Worm (Caenorhabditis elegans) whole organism, young adult: ENCODE measurements around the gene Y51H4A.13.
"Not testable (repeated sequence)": the region's sequence is repeated elsewhere in the genome, so short reads cannot be mapped to it uniquely, and the experiment has no call there.

ENCODE experiments used
- B0019.2 ChIP-seq: fragments of 200-800 bp; sonication (Bioruptor generic); conservative IDR thresholded peaks from 2 replicates; pipeline ENCODE4 v1.3.6; 2022; ENCODE audit warnings: missing genetic modification reagents, missing genetic modification characterization, missing compliant biosample characterization
- B0261.1 ChIP-seq: sonication (generic microtip); optimal IDR thresholded peaks from 2 replicates; lab custom pipeline; 2016; ENCODE audit warnings: mild to moderate bottlenecking, missing genetic modification characterization, moderate library complexity, missing compliant biosample characterization
- D2030.7 ChIP-seq: fragments of 200-800 bp; sonication (Bioruptor generic); IDR thresholded peaks from 2 replicates; pipeline ENCODE4 v1.3.6; 2022; ENCODE audit warnings: missing genetic modification reagents, missing genetic modification characterization, missing compliant biosample characterization
- F22D6.2 ChIP-seq: sonication (generic microtip); optimal IDR thresholded peaks from 2 replicates; lab custom pipeline; 2016; ENCODE audit warnings: mild to moderate bottlenecking, missing genetic modification characterization, missing compliant biosample characterization
- F23B12.7 ChIP-seq: sonication (generic microtip); optimal IDR thresholded peaks from 2 replicates; lab custom pipeline; 2017; ENCODE audit warnings: missing genetic modification characterization, mild to moderate bottlenecking, missing compliant biosample characterization, antibody characterized with exemption, moderate library complexity; ENCODE audit not compliant: insufficient read depth
- F49E8.2 ChIP-seq: sonication (generic microtip); optimal IDR thresholded peaks from 3 replicates; lab custom pipeline; 2017; ENCODE audit warnings: missing genetic modification characterization, mild to moderate bottlenecking, missing compliant biosample characterization, antibody characterized with exemption, moderate library complexity; ENCODE audit not compliant: insufficient read depth
- T07F8.4 ChIP-seq: sonication (generic microtip); optimal IDR thresholded peaks from 2 replicates; lab custom pipeline; 2016; ENCODE audit warnings: mild to moderate bottlenecking, missing genetic modification characterization, moderate library complexity, missing compliant biosample characterization
- ZK185.1 ChIP-seq: sonication (generic microtip); optimal IDR thresholded peaks from 2 replicates; lab custom pipeline; 2016; ENCODE audit warnings: mild to moderate bottlenecking, missing genetic modification characterization, missing compliant biosample characterization; ENCODE audit not compliant: poor library complexity, severe bottlenecking
- ama-1 ChIP-seq, 3 experiments: fragments of 150-350 bp in 1 of 3; sonication (generic microtip) in 2 of 3; optimal IDR thresholded peaks; 2 replicates each; lab custom pipeline; 2014 to 2018; ENCODE audit warnings: missing biosample characterization in 2 of 3, missing genetic modification characterization in 2 of 3, missing genetic modification reagents in 2 of 3
- athp-1 ChIP-seq: sonication (generic microtip); optimal IDR thresholded peaks from 2 replicates; lab custom pipeline; 2017; ENCODE audit warnings: mild to moderate bottlenecking, missing genetic modification characterization, missing compliant biosample characterization
- attf-6 ChIP-seq: fragments of 200-800 bp; sonication (Bioruptor generic); IDR thresholded peaks from 2 replicates; pipeline ENCODE4 v1.3.6; 2022; ENCODE audit warnings: missing genetic modification reagents, missing genetic modification characterization, missing compliant biosample characterization
- cebp-1 ChIP-seq, 2 experiments: fragments of 200-800 bp in 1 of 2; sonication (Bioruptor generic) in 1 of 2; sonication (generic microtip) in 1 of 2; IDR thresholded peaks in 1 of 2; optimal IDR thresholded peaks in 1 of 2; 2 replicates each; pipeline versions ENCODE4 v1.3.6 to Lab custom; 2017 to 2022; ENCODE audit warnings: missing compliant biosample characterization in 2 of 2, missing genetic modification characterization in 2 of 2, mild to moderate bottlenecking in 1 of 2, missing genetic modification reagents in 1 of 2, moderate library complexity in 1 of 2
- chd-7 ChIP-seq: sonication (generic microtip); optimal IDR thresholded peaks from 2 replicates; lab custom pipeline; 2016; ENCODE audit warnings: mild to moderate bottlenecking, missing genetic modification characterization, moderate library complexity, missing compliant biosample characterization
- die-1 ChIP-seq: sonication (generic microtip); optimal IDR thresholded peaks from 2 replicates; lab custom pipeline; 2016; ENCODE audit warnings: missing genotype, mild to moderate bottlenecking, missing genetic modification characterization, missing compliant biosample characterization
- dpl-1 ChIP-seq: fragments of 150-350 bp; optimal IDR thresholded peaks from 2 replicates; lab custom pipeline; 2014; ENCODE audit warnings: missing biosample characterization, missing genetic modification reagents, missing genetic modification characterization
- efl-1 ChIP-seq: fragments of 150-350 bp; optimal IDR thresholded peaks from 2 replicates; lab custom pipeline; 2014; ENCODE audit warnings: missing biosample characterization, missing genetic modification reagents, missing genetic modification characterization
- gei-17 ChIP-seq: fragments of 200-800 bp; sonication (Bioruptor generic); optimal IDR thresholded peaks from 2 replicates; lab custom pipeline; 2018; ENCODE audit warnings: mild to moderate bottlenecking, missing genetic modification characterization, missing compliant biosample characterization
- hmg-1.2 ChIP-seq: fragments of 200-800 bp; sonication (Bioruptor generic); IDR thresholded peaks from 2 replicates; pipeline ENCODE4 v1.3.6; 2022; ENCODE audit warnings: missing genetic modification reagents, missing genetic modification characterization, missing compliant biosample characterization
- hsf-1 ChIP-seq: fragments of 200-800 bp; sonication (Bioruptor generic); IDR thresholded peaks from 2 replicates; pipeline ENCODE4 v1.3.6; 2022; ENCODE audit warnings: missing genetic modification reagents, missing genetic modification characterization, missing compliant biosample characterization
- lin-26 ChIP-seq: fragments of 200-800 bp; sonication (Bioruptor generic); IDR thresholded peaks from 2 replicates; pipeline ENCODE4 v1.3.6; 2022; ENCODE audit warnings: missing genetic modification reagents, missing genetic modification characterization, missing compliant biosample characterization
- lsl-1 ChIP-seq: fragments of 200-800 bp; sonication (Bioruptor generic); optimal IDR thresholded peaks from 2 replicates; lab custom pipeline; 2018; ENCODE audit warnings: mild to moderate bottlenecking, missing genetic modification characterization, moderate library complexity, missing compliant biosample characterization
- lsy-27 ChIP-seq: sonication (generic microtip); optimal IDR thresholded peaks from 2 replicates; lab custom pipeline; 2017; ENCODE audit warnings: missing genetic modification characterization, mild to moderate bottlenecking, missing compliant biosample characterization, antibody characterized with exemption, missing genotype, borderline replicate concordance; ENCODE audit not compliant: insufficient read depth
- madf-10 ChIP-seq: sonication (generic microtip); optimal IDR thresholded peaks from 2 replicates; lab custom pipeline; 2016; ENCODE audit warnings: mild to moderate bottlenecking, missing genetic modification characterization, missing compliant biosample characterization
- madf-6 ChIP-seq: fragments of 200-800 bp; sonication (Bioruptor generic); IDR thresholded peaks from 2 replicates; pipeline ENCODE4 v1.3.6; 2022; ENCODE audit warnings: missing genetic modification reagents, missing genetic modification characterization, missing compliant biosample characterization
- mxl-1 ChIP-seq: sonication (generic microtip); optimal IDR thresholded peaks from 2 replicates; lab custom pipeline; 2016; ENCODE audit warnings: missing genetic modification characterization, missing compliant biosample characterization
- pbrm-1 ChIP-seq: fragments of 200-800 bp; sonication (Bioruptor generic); IDR thresholded peaks from 2 replicates; pipeline ENCODE4 v1.3.6; 2022; ENCODE audit warnings: missing genetic modification reagents, missing genetic modification characterization, missing compliant biosample characterization
- pha-4 ChIP-seq: fragments of 150-350 bp; sonication (generic microtip); optimal IDR thresholded peaks from 2 replicates; lab custom pipeline; 2014; ENCODE audit warnings: missing biosample characterization, missing genetic modification reagents, missing genetic modification characterization
- rcor-1 ChIP-seq: fragments of 200-800 bp; sonication (Bioruptor generic); IDR thresholded peaks from 2 replicates; pipeline ENCODE4 v1.3.6; 2022; ENCODE audit warnings: missing genetic modification reagents, missing genetic modification characterization, missing compliant biosample characterization
- rpc-1 ChIP-seq, 2 experiments: fragments of 150-350 bp in 1 of 2; sonication (generic microtip) in 1 of 2; optimal IDR thresholded peaks; 2 replicates each; lab custom pipeline; 2014 to 2018; ENCODE audit warnings: missing biosample characterization in 1 of 2, missing genetic modification characterization in 1 of 2, missing genetic modification reagents in 1 of 2, missing genotype in 1 of 2
- snpc-1.3 ChIP-seq: sonication (generic microtip); optimal IDR thresholded peaks from 2 replicates; lab custom pipeline; 2017; ENCODE audit warnings: missing genetic modification characterization, mild to moderate bottlenecking, missing compliant biosample characterization, antibody characterized with exemption, moderate library complexity, missing genotype, missing genetic modification reagents; ENCODE audit not compliant: insufficient read depth
- snpc-3.4 ChIP-seq: sonication (generic microtip); optimal IDR thresholded peaks from 2 replicates; lab custom pipeline; 2017; ENCODE audit warnings: missing genetic modification characterization, mild to moderate bottlenecking, missing compliant biosample characterization, antibody characterized with exemption, moderate library complexity, missing genotype, missing genetic modification reagents
- snpc-4 ChIP-seq, 5 experiments: fragments of 150-350 bp in 1 of 5; sonication (generic microtip) in 4 of 5; optimal IDR thresholded peaks; 2 replicates each; lab custom pipeline; 2014 to 2018; ENCODE audit warnings: missing genetic modification characterization in 5 of 5, missing biosample characterization in 3 of 5, antibody characterized with exemption in 2 of 5, mild to moderate bottlenecking in 2 of 5, missing compliant biosample characterization in 2 of 5, missing genotype in 2 of 5, moderate library complexity in 2 of 5, missing genetic modification reagents in 1 of 5
- tbp1 ChIP-seq: fragments of 200-800 bp; sonication (Bioruptor generic); optimal IDR thresholded peaks from 2 replicates; lab custom pipeline; 2018; ENCODE audit warnings: mild to moderate bottlenecking, missing genetic modification characterization, missing compliant biosample characterization
- tlf-1 ChIP-seq: fragments of 200-800 bp; sonication (Bioruptor generic); optimal IDR thresholded peaks from 2 replicates; lab custom pipeline; 2018; ENCODE audit warnings: mild to moderate bottlenecking, missing genetic modification characterization, missing compliant biosample characterization
- xnd-1 ChIP-seq: sonication (generic microtip); optimal IDR thresholded peaks from 2 replicates; lab custom pipeline; 2016; ENCODE audit warnings: missing genotype, missing genetic modification reagents, missing genetic modification characterization, missing compliant biosample characterization
- ztf-18 ChIP-seq: sonication (generic microtip); optimal IDR thresholded peaks from 2 replicates; lab custom pipeline; 2016; ENCODE audit warnings: missing genotype, mild to moderate bottlenecking, missing genetic modification characterization, missing compliant biosample characterization
- ztf-25 ChIP-seq: fragments of 200-800 bp; sonication (Bioruptor generic); IDR thresholded peaks from 2 replicates; pipeline ENCODE4 v1.3.6; 2022; ENCODE audit warnings: missing genetic modification reagents, missing genetic modification characterization, missing compliant biosample characterization
- ztf-26 ChIP-seq: sonication (generic microtip); optimal IDR thresholded peaks from 2 replicates; lab custom pipeline; 2017; ENCODE audit warnings: missing genetic modification characterization, missing compliant biosample characterization
- ztf-28 ChIP-seq: fragments of 200-800 bp; sonication (Bioruptor generic); IDR thresholded peaks from 2 replicates; pipeline ENCODE4 v1.3.6; 2022; ENCODE audit warnings: missing genetic modification reagents, missing genetic modification characterization, missing compliant biosample characterization

The Y51H4A.13 gene

ce11 chrIV:16646192-16646544 is at the start of gene Y51H4A.13:
TSS of gene Y51H4A.13 (minus strand) at chrIV:16646373.
- TF ChIP-seq cebp-1 (GFP tag; IDR thresholded peaks at IDR 0.05; lab: Robert Waterston, UW); snpc-4 (GFP tag; optimal IDR thresholded peaks at IDR 0.05; lab: Kevin White, UChicago): not testable (repeated sequence)
- TF ChIP-seq cebp-1 (tag; optimal IDR thresholded peaks at IDR 0.05; lab: Kevin White, UChicago) = peak; percentile 10
- peak; percentile 17; the same call in 1 of the 2 replicates for TF ChIP-seq hmg-1.2 (GFP tag; lab: Robert Waterston, UW)
- peak; percentile 62; the same call in 1 of the 2 replicates for TF ChIP-seq attf-6 (GFP tag; lab: Robert Waterston, UW)
- peak in 1 of 4 experiments; percentile 80 for TF ChIP-seq snpc-4 (tag; optimal IDR thresholded peaks at IDR 0.05; lab: Kevin White, UChicago)

- no peak for TF ChIP-seq chd-7 (tag; lab: Kevin White, UChicago)
- no peak for TF ChIP-seq pha-4 (tag; lab: Kevin White, UChicago)
- no peak for TF ChIP-seq snpc-3.4 (tag; lab: Kevin White, UChicago)
- no peak for TF ChIP-seq hmg-1.2 (GFP tag; lab: Robert Waterston, UW)
These were observed 48.4 kb upstream of the Y51H4A.13 start, which contains the start of gene Y51H4A.941 for ce11 chrIV:16694567-16694966. TSS of gene Y51H4A.941 (minus strand) at chrIV:16694667.

- TF ChIP-seq pbrm-1 (GFP tag; lab: Robert Waterston, UW) (peak; percentile 53; the same call in 1 of the 2 replicates), athp-1 (tag; lab: Kevin White, UChicago) (no peak), ztf-25 (GFP tag; lab: Robert Waterston, UW) (peak; percentile 58; the same call in 1 of the 2 replicates), die-1 (tag; lab: Kevin White, UChicago) (peak; percentile 76), gei-17 (GFP tag; lab: Kevin White, UChicago) (no peak), tbp1 (GFP tag; lab: Kevin White, UChicago) (peak; percentile 95), F22D6.2 (tag; lab: Kevin White, UChicago) (no peak), tlf-1 (GFP tag; lab: Kevin White, UChicago) (peak; percentile 17), snpc-3.4 (tag; lab: Kevin White, UChicago) (peak; percentile 50), ama-1 (optimal IDR thresholded peaks at IDR 0.05; lab: Kevin White, UChicago) (no peak), ama-1 (GFP tag; optimal IDR thresholded peaks at IDR 0.05; lab: Kevin White, UChicago) (peak in 1 of 2 experiments; percentile 70), B0019.2 (GFP tag; lab: Robert Waterston, UW) (no peak), snpc-4 (GFP tag; optimal IDR thresholded peaks at IDR 0.05; lab: Kevin White, UChicago) (peak; percentile 88), snpc-4 (tag; optimal IDR thresholded peaks at IDR 0.05; lab: Kevin White, UChicago) (peak in 3 of 4 experiments; percentile 94 to 97 (median 96)), T07F8.4 (tag; lab: Kevin White, UChicago) (peak; percentile 33), rcor-1 (0 out of 2 replicates have a peak, but pooled peaks have one; percentile 48), attf-6 (GFP tag; lab: Robert Waterston, UW) (peak; percentile 97), madf-10 (tag; lab: Kevin White, UChicago) (peak; percentile 31), lsl-1 (peak; percentile 28), lin-26 (peak; percentile 79; the same call in 1 of the 2 replicates), xnd-1 (tag; lab: Kevin White, UChicago) (no peak), hsf-1 (GFP tag; lab: Robert Waterston, UW) (no peak), dpl-1 (no peak), rpc-1 (optimal IDR thresholded peaks at IDR 0.05; lab: Kevin White, UChicago) (peak; percentile 69), rpc-1 (tag; optimal IDR thresholded peaks at IDR 0.05; lab: Kevin White, UChicago) (peak; percentile 83), mxl-1 (tag; lab: Kevin White, UChicago) (peak; percentile 12), snpc-1.3 (tag; lab: Kevin White, UChicago) (peak; percentile 72), lsy-27 (tag; lab: Kevin White, UChicago) (peak; percentile 40), F49E8.2 (tag; lab: Kevin White, UChicago) (peak; percentile 2), hmg-1.2 (GFP tag; lab: Robert Waterston, UW) (peak; percentile 53), ZK185.1 (tag; lab: Kevin White, UChicago) (peak; percentile 81), B0261.1 (peak; percentile 77), ztf-18 (peak; percentile 42), efl-1 (GFP tag; lab: Kevin White, UChicago) (no peak), F23B12.7 (tag; lab: Kevin White, UChicago) (peak; percentile 66), D2030.7 (GFP tag; lab: Robert Waterston, UW) (peak; percentile 46; the same call in 1 of the 2 replicates), ztf-26 (tag; lab: Kevin White, UChicago) (no peak), ztf-28 (0 out of 2 replicates have a peak, but pooled peaks have one; percentile 54), madf-6 (GFP tag; lab: Robert Waterston, UW) (no peak)
These were observed 38.1 kb upstream of the Y51H4A.13 start for ce11 chrIV:16684224-16684623.
